Worm (Caenorhabditis elegans): Measurements from ENCODE around the gene F44E2.7.

DNA sequence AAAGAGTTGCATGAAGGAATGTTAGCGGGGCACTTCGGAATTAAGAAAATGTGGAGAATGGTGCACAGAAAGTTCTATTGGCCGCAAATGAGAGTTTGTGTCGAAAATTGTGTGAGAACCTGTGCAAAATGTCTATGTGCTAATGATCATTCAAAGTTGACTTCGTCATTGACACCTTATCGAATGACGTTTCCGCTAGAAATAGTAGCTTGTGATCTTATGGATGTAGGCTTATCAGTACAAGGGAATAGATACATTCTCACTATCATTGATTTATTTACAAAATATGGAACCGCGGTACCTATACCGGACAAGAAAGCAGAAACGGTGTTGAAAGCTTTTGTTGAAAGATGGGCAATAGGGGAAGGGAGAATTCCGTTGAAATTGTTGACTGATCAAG, 10.2 kb upstream of the F44E2.7 start:
- TF ChIP-seq ceh-31 (tag; optimal IDR thresholded peaks at IDR 0.05) = no peak
- TF ChIP-seq ama-1 (optimal IDR thresholded peaks at IDR 0.05) = no peak
